Fruit fly (Drosophila melanogaster): ENCODE results near the gene CG1463.

DNA sequence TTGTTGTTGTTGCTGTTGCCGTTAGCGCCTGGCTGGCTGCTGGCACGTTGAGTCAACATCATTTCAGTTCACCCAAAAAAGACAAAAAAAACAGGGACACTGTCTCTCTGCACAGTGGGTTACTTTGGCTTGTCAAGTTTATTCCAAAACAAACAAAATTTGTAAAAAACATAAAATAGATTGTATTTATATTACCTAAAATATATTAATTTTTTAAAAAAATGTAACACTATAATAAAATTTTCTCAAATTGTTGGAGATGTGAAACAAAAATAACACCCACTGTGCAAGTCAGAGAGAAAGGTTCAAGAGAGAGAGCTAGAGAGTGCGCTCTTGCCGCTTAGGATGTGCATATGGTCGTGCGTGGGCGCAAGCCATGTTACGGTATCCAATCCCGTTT is 43.8 kb downstream of the CG1463 start:
- TF ChIP-seq CTCF (optimal IDR thresholded peaks at IDR 0.05) (no peak), CG8478 (optimal IDR thresholded peaks at IDR 0.05) (no peak)

Data from S2 (cell line).